Worm (Caenorhabditis elegans) whole organism, L4 larva: ENCODE measurements around the gene F41B5.12.

ENCODE experiments used
- D1046.2 ChIP-seq: fragments of 200-800 bp; sonication (Bioruptor generic); IDR thresholded peaks from 2 replicates; pipeline ENCODE4 v1.3.6; 2022; ENCODE audit warnings: missing genetic modification characterization, missing compliant biosample characterization
- F10B5.3 ChIP-seq: sonication (generic microtip); optimal IDR thresholded peaks from 2 replicates; lab custom pipeline; 2016; ENCODE audit warnings: mild to moderate bottlenecking, missing genetic modification characterization, missing compliant biosample characterization
- F26F4.8 ChIP-seq: fragments of 200-800 bp; sonication (Bioruptor generic); conservative IDR thresholded peaks from 2 replicates; pipeline ENCODE4 v1.3.6; 2022; ENCODE audit warnings: missing genetic modification characterization, missing compliant biosample characterization
- F37D6.2 ChIP-seq: sonication (generic microtip); optimal IDR thresholded peaks from 2 replicates; lab custom pipeline; 2016; ENCODE audit warnings: mild to moderate bottlenecking, missing genetic modification characterization, missing compliant biosample characterization
- F44E2.7 ChIP-seq: fragments of 200-800 bp; sonication (Bioruptor generic); IDR thresholded peaks from 2 replicates; pipeline ENCODE4 v2.1.2; 2022; ENCODE audit warnings: missing genetic modification characterization, missing compliant biosample characterization
- F49E8.2 ChIP-seq: sonication (generic microtip); optimal IDR thresholded peaks from 2 replicates; lab custom pipeline; 2016; ENCODE audit warnings: missing compliant biosample characterization, mild to moderate bottlenecking, missing genetic modification characterization, borderline replicate concordance
- Y48G9A.11 ChIP-seq: fragments of 200-800 bp; sonication (Bioruptor generic); IDR thresholded peaks from 2 replicates; pipeline ENCODE4 v1.3.6; 2022; ENCODE audit warnings: missing genetic modification reagents, missing genetic modification characterization, missing compliant biosample characterization
- aha-1 ChIP-seq: fragments of 150-350 bp; peaks from one replicate; lab custom pipeline; 2014; ENCODE audit warnings: missing biosample characterization, missing genetic modification characterization
- aly-2 ChIP-seq: sonication (generic microtip); optimal IDR thresholded peaks from 2 replicates; lab custom pipeline; 2018; ENCODE audit warnings: missing biosample characterization, missing genetic modification characterization
- ama-1 ChIP-seq: fragments of 150-350 bp; optimal IDR thresholded peaks from 2 replicates; lab custom pipeline; 2014; ENCODE audit warnings: inconsistent platforms, mixed read lengths
- ceh-20 ChIP-seq: fragments of 200-800 bp; sonication (Bioruptor generic); IDR thresholded peaks from 2 replicates; pipeline ENCODE4 v1.3.6; 2022; ENCODE audit warnings: missing genetic modification reagents, missing genetic modification characterization, missing compliant biosample characterization
- ceh-32 ChIP-seq: sonication (generic microtip); optimal IDR thresholded peaks from 2 replicates; lab custom pipeline; 2016; ENCODE audit warnings: mild to moderate bottlenecking, missing genetic modification characterization, missing compliant biosample characterization; ENCODE audit not compliant: poor library complexity
- ceh-62 ChIP-seq: sonication (generic microtip); optimal IDR thresholded peaks from 2 replicates; lab custom pipeline; 2017; ENCODE audit warnings: missing biosample characterization, missing genetic modification characterization
- cey-2 ChIP-seq: sonication (generic microtip); optimal IDR thresholded peaks from 3 replicates; lab custom pipeline; 2017; ENCODE audit warnings: missing genetic modification characterization, mild to moderate bottlenecking, missing compliant biosample characterization, antibody characterized with exemption, borderline replicate concordance; ENCODE audit not compliant: insufficient read depth
- ctbp-1 ChIP-seq: fragments of 200-800 bp; sonication (Bioruptor generic); IDR thresholded peaks from 2 replicates; pipeline ENCODE4 v1.3.6; 2022; ENCODE audit warnings: missing genetic modification reagents, missing genetic modification characterization, missing compliant biosample characterization
- daf-12 ChIP-seq: fragments of 150-350 bp; optimal IDR thresholded peaks from 2 replicates; lab custom pipeline; 2014; ENCODE audit warnings: missing biosample characterization, missing genetic modification reagents, missing genetic modification characterization
- daf-16 ChIP-seq, 3 experiments: sonication (generic microtip); optimal IDR thresholded peaks; 2 replicates each; lab custom pipeline; 2016 to 2017; ENCODE audit warnings: missing genetic modification characterization in 3 of 3, missing genetic modification reagents in 3 of 3, mild to moderate bottlenecking in 2 of 3, missing compliant biosample characterization in 2 of 3, missing biosample characterization in 1 of 3, moderate library complexity in 1 of 3
- dmd-8 ChIP-seq: fragments of 200-800 bp; sonication (Bioruptor generic); IDR thresholded peaks from 2 replicates; pipeline ENCODE4 v1.3.6; 2022; ENCODE audit warnings: missing genetic modification characterization, missing compliant biosample characterization
- dmd-9 ChIP-seq: fragments of 200-800 bp; sonication (Bioruptor generic); IDR thresholded peaks from 2 replicates; pipeline ENCODE4 v1.3.6; 2022; ENCODE audit warnings: missing genetic modification reagents, missing genetic modification characterization, missing compliant biosample characterization
- dve-1 ChIP-seq: sonication (generic microtip); optimal IDR thresholded peaks from 2 replicates; lab custom pipeline; 2017; ENCODE audit warnings: antibody characterized with exemption, mild to moderate bottlenecking, missing genetic modification characterization, missing compliant biosample characterization; ENCODE audit not compliant: insufficient read depth
- egl-43 ChIP-seq: fragments of 200-800 bp; sonication (Bioruptor generic); IDR thresholded peaks from 2 replicates; pipeline ENCODE4 v1.3.6; 2022; ENCODE audit warnings: missing genetic modification reagents, missing genetic modification characterization, missing compliant biosample characterization
- fkh-10 ChIP-seq: fragments of 150-350 bp; optimal IDR thresholded peaks from 2 replicates; lab custom pipeline; 2014; ENCODE audit warnings: missing biosample characterization, missing genetic modification reagents, missing genetic modification characterization
- gei-8 ChIP-seq: fragments of 200-800 bp; sonication (Bioruptor generic); optimal IDR thresholded peaks from 2 replicates; lab custom pipeline; 2018; ENCODE audit warnings: mild to moderate bottlenecking, missing genetic modification characterization, missing compliant biosample characterization
- hif-1 ChIP-seq, 2 experiments: sonication (generic microtip); optimal IDR thresholded peaks; 2 replicates each; lab custom pipeline; 2016 to 2017; ENCODE audit warnings: missing compliant biosample characterization in 2 of 2, missing genetic modification characterization in 2 of 2, missing genetic modification reagents in 2 of 2, missing genotype in 2 of 2, mild to moderate bottlenecking in 1 of 2
- hlh-30 ChIP-seq: sonication (generic microtip); optimal IDR thresholded peaks from 2 replicates; lab custom pipeline; 2017; ENCODE audit warnings: antibody characterized with exemption, mild to moderate bottlenecking, missing genetic modification characterization, missing compliant biosample characterization; ENCODE audit not compliant: insufficient read depth
- hmg-1.1 ChIP-seq: fragments of 200-800 bp; sonication (Bioruptor generic); IDR thresholded peaks from 2 replicates; pipeline ENCODE4 v1.3.6; 2022; ENCODE audit warnings: missing genetic modification reagents, missing genetic modification characterization, missing compliant biosample characterization
- lin-13 ChIP-seq: fragments of 150-350 bp; optimal IDR thresholded peaks from 2 replicates; lab custom pipeline; 2014; ENCODE audit warnings: missing biosample characterization, missing genetic modification reagents, missing genetic modification characterization
- lin-38 ChIP-seq: fragments of 200-800 bp; sonication (Bioruptor generic); IDR thresholded peaks from 2 replicates; pipeline ENCODE4 v1.3.6; 2022; ENCODE audit warnings: missing genetic modification reagents, missing genetic modification characterization, missing compliant biosample characterization
- lir-3 ChIP-seq: sonication (generic microtip); optimal IDR thresholded peaks from 2 replicates; lab custom pipeline; 2016; ENCODE audit warnings: mild to moderate bottlenecking, missing genetic modification characterization, missing compliant biosample characterization
- madf-9 ChIP-seq: fragments of 200-800 bp; sonication (Bioruptor generic); conservative IDR thresholded peaks from 2 replicates; pipeline ENCODE4 v1.3.6; 2022; ENCODE audit warnings: missing genetic modification reagents, missing genetic modification characterization, missing compliant biosample characterization
- mdl-1 ChIP-seq, 2 experiments: fragments of 150-350 bp in 1 of 2; sonication (generic microtip) in 1 of 2; optimal IDR thresholded peaks; 2 replicates each; lab custom pipeline; 2014 to 2017; ENCODE audit warnings: missing biosample characterization in 2 of 2, missing genetic modification characterization in 2 of 2
- mxl-2 ChIP-seq: fragments of 200-800 bp; sonication (Bioruptor generic); conservative IDR thresholded peaks from 2 replicates; pipeline ENCODE4 v1.3.6; 2022; ENCODE audit warnings: missing genetic modification reagents, missing genetic modification characterization, missing compliant biosample characterization
- mxl-3 ChIP-seq: fragments of 200-800 bp; sonication (Bioruptor generic); optimal IDR thresholded peaks from 2 replicates; lab custom pipeline; 2018; ENCODE audit warnings: mild to moderate bottlenecking, missing genetic modification characterization, missing compliant biosample characterization
- nhr-25 ChIP-seq: sonication (generic microtip); optimal IDR thresholded peaks from 2 replicates; lab custom pipeline; 2017; ENCODE audit warnings: missing genetic modification characterization, mild to moderate bottlenecking, missing compliant biosample characterization, antibody characterized with exemption, moderate library complexity, borderline replicate concordance; ENCODE audit not compliant: insufficient read depth
- nhr-42 ChIP-seq: fragments of 200-800 bp; sonication (Bioruptor generic); IDR thresholded peaks from 2 replicates; pipeline ENCODE4 v1.3.6; 2022; ENCODE audit warnings: missing genetic modification characterization, missing compliant biosample characterization
- nhr-6 ChIP-seq: fragments of 150-350 bp; optimal IDR thresholded peaks from 2 replicates; lab custom pipeline; 2014; ENCODE audit warnings: missing biosample characterization, missing genetic modification characterization
- pha-4 ChIP-seq, 2 experiments: fragments of 150-350 bp in 1 of 2; fragments of 200-800 bp in 1 of 2; sonication (Bioruptor generic) in 1 of 2; IDR thresholded peaks in 1 of 2; optimal IDR thresholded peaks in 1 of 2; 2 replicates each; pipeline versions ENCODE4 v1.3.6 to Lab custom; 2014 to 2022; ENCODE audit warnings: missing genetic modification characterization in 2 of 2, missing genetic modification reagents in 2 of 2, missing biosample characterization in 1 of 2, missing compliant biosample characterization in 1 of 2
- php-3 ChIP-seq: fragments of 200-800 bp; sonication (Bioruptor generic); IDR thresholded peaks from 2 replicates; pipeline ENCODE4 v1.3.6; 2022; ENCODE audit warnings: missing genetic modification reagents, missing genetic modification characterization, missing compliant biosample characterization
- pqm-1 ChIP-seq: sonication (generic microtip); optimal IDR thresholded peaks from 2 replicates; lab custom pipeline; 2017; ENCODE audit warnings: missing biosample characterization, missing genetic modification characterization
- tag-97 ChIP-seq: fragments of 200-800 bp; sonication (Bioruptor generic); IDR thresholded peaks from 2 replicates; pipeline ENCODE4 v1.3.6; 2022; ENCODE audit warnings: missing genetic modification characterization, missing compliant biosample characterization
- zip-2 ChIP-seq: fragments of 150-350 bp; optimal IDR thresholded peaks from 2 replicates; lab custom pipeline; 2014; ENCODE audit warnings: missing biosample characterization, missing genetic modification characterization
- ztf-11 ChIP-seq: fragments of 150-350 bp; optimal IDR thresholded peaks from 2 replicates; lab custom pipeline; 2014; ENCODE audit warnings: missing biosample characterization, missing genetic modification characterization

The F41B5.12 gene

DNA sequence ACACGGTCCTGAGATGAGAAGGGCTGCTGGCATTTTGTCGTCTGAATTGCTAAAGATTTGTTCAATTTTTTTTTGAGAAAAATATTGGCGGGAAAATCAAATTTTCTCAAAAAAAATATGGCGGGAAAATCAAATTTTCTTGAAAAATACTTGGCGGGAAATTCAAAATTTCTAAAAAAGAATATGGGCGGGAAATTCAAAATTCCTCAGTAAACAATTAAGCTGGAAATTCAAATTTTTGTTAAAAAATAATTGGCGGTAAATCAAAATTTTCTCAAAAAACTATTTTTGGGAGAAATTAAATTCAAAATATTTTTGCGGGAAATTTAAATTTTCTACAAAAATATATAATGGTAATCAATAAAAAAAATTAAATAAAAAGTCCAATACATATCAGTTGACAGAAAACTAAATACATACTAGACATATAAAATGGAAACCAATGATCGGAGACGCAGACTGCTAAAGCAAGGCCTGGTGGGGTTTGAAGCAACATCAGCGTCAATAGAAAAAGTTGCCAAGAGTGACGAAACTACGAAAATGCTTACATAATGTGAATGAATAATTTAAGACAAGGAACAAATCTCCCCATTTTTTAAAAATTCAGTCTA is 46.2 kb upstream of the F41B5.12 start, which contains the start of gene nhr-184 (continued):
- no peak for TF ChIP-seq ctbp-1 (GFP tag; lab: Robert Waterston, UW)
- peak; percentile 4 for TF ChIP-seq nhr-6
- no peak for TF ChIP-seq zip-2
- no peak for TF ChIP-seq hif-1 (tag; optimal IDR thresholded peaks at IDR 0.05; lab: Kevin White, UChicago)
- TF ChIP-seq hmg-1.1 (GFP tag; lab: Robert Waterston, UW): no peak
- no peak for TF ChIP-seq F37D6.2 (tag; lab: Kevin White, UChicago)
- TF ChIP-seq gei-8 (GFP tag; lab: Kevin White, UChicago): no peak
- no peak for TF ChIP-seq F10B5.3 (tag; lab: Kevin White, UChicago)
- TF ChIP-seq F44E2.7 (GFP tag; lab: Robert Waterston, UW): no peak
- no peak for TF ChIP-seq tag-97 (GFP tag; lab: Robert Waterston, UW)
- TF ChIP-seq F49E8.2 (tag; lab: Kevin White, UChicago): no peak
- TF ChIP-seq pha-4 (GFP tag; IDR thresholded peaks at IDR 0.05; lab: Robert Waterston, UW): no peak
- TF ChIP-seq pha-4 (tag; optimal IDR thresholded peaks at IDR 0.05; lab: Kevin White, UChicago): peak; percentile 45
- TF ChIP-seq ceh-20 (GFP tag; lab: Robert Waterston, UW): no peak
- TF ChIP-seq dmd-9 (GFP tag; lab: Robert Waterston, UW): no peak

DNA sequence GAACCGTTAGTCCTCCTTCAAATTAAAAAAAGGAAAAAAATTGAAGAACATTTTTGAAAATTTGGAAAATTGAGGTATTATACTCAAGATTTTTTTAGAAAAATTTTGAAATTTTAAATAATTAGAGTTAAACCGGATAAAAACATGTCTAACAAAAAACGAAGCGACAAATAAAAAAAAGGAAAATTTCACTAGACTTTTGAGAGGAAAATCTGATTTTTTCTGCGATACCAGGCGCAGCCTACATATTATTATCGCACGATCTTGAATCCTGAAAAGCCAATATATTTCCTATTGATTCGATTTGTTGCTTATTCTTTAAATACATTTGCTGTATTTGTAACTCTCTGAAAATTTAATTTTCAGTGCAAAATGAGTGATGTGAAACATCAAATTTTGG is 45.4 kb upstream of the F41B5.12 start, which contains the start of gene nstp-8:
nstp-8 (plus strand) TSS at position 301 of the 400 bp plus-strand sequence.
- no peak for TF ChIP-seq lin-38 (GFP tag; lab: Robert Waterston, UW)
- TF ChIP-seq Y48G9A.11 (GFP tag; lab: Robert Waterston, UW): no peak
- TF ChIP-seq daf-12 (tag; lab: Kevin White, UChicago): no peak
- no peak for TF ChIP-seq fkh-10 (GFP tag; lab: Kevin White, UChicago)
- TF ChIP-seq lir-3 (tag; lab: Kevin White, UChicago): no peak
- TF ChIP-seq madf-9 (GFP tag; lab: Robert Waterston, UW): no peak
- no peak for TF ChIP-seq pqm-1 (tag; lab: Kevin White, UChicago)
- TF ChIP-seq nhr-6: no peak
- no peak for TF ChIP-seq mxl-3 (GFP tag; lab: Kevin White, UChicago)
- no peak for TF ChIP-seq cey-2 (tag; lab: Kevin White, UChicago)
- no peak for TF ChIP-seq nhr-42 (GFP tag; lab: Robert Waterston, UW)
- TF ChIP-seq tag-97 (GFP tag; lab: Robert Waterston, UW): no peak
- no peak for TF ChIP-seq egl-43 (GFP tag; lab: Robert Waterston, UW)
- TF ChIP-seq php-3: no peak
- no peak for TF ChIP-seq aly-2
- TF ChIP-seq mxl-2 (GFP tag; lab: Robert Waterston, UW): no peak
- TF ChIP-seq, all 104 proteins: peak for 0

- 0 out of 2 replicates have a peak, but pooled peaks have one; percentile 23 for TF ChIP-seq D1046.2
- no peak for TF ChIP-seq ceh-62 (tag; lab: Kevin White, UChicago)
- TF ChIP-seq ama-1 (lab: Kevin White, UChicago): no peak
- TF ChIP-seq aha-1 (tag; lab: Kevin White, UChicago): peak; percentile 91
Measured at ce11 chrV:2216927-2217326, 43.8 kb upstream of the F41B5.12 start.

DNA sequence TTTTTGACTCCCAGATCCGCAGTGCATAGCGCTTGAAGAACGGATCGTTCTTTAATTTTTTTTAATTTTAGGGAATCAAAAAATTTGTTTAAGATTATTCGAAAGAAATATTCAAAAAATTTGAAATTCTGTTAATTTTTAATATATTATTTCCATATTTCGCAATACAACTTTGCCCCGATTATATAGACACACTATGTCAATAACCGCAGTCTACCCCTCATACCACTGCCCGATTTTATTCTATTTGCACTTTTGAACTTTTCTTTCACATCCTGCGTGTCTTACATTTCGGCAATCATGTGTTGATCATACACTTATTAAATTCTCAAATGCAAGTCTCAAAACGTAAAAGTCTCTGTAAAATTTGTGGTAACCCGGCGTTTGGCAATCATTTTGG is 42.0 kb upstream of the F41B5.12 start, which contains the start of gene nhr-56:
nhr-56 (plus strand) TSS at position 202 of the 400 bp plus-strand sequence.
- TF ChIP-seq hlh-30 (peak; percentile 86), dmd-8 (no peak), lin-13 (GFP tag; lab: Kevin White, UChicago) (no peak), ztf-11 (tag; lab: Kevin White, UChicago) (no peak), cey-2 (tag; lab: Kevin White, UChicago) (no peak), nhr-25 (tag; lab: Kevin White, UChicago) (no peak), ceh-20 (GFP tag; lab: Robert Waterston, UW) (no peak), F49E8.2 (tag; lab: Kevin White, UChicago) (no peak), pha-4 (GFP tag; IDR thresholded peaks at IDR 0.05; lab: Robert Waterston, UW) (0 out of 2 replicates have a peak, but pooled peaks have one; percentile 16), pha-4 (tag; optimal IDR thresholded peaks at IDR 0.05; lab: Kevin White, UChicago) (peak; percentile 75), F26F4.8 (GFP tag; lab: Robert Waterston, UW) (no peak), daf-16 (GFP tag; optimal IDR thresholded peaks at IDR 0.05; lab: Kevin White, UChicago) (no peak), daf-16 (tag; optimal IDR thresholded peaks at IDR 0.05; lab: Kevin White, UChicago) (peak; percentile 84), dve-1 (tag; lab: Kevin White, UChicago) (peak; percentile 67), ceh-32 (tag; lab: Kevin White, UChicago) (no peak), pqm-1 (tag; lab: Kevin White, UChicago) (peak; percentile 55), mdl-1 (tag; optimal IDR thresholded peaks at IDR 0.05; lab: Kevin White, UChicago) (peak in 1 of 2 experiments; percentile 49), F37D6.2 (tag; lab: Kevin White, UChicago) (no peak)
